Worm (Caenorhabditis elegans) whole organism, midembryonic: Measurements from ENCODE around the gene pcp-2.

ENCODE experiments used
- T22C8.4 ChIP-seq: fragments of 200-800 bp; sonication (Bioruptor generic); IDR thresholded peaks from 2 replicates; pipeline ENCODE4 v1.3.6; 2022; ENCODE audit warnings: missing genetic modification characterization, missing compliant biosample characterization
- cog-1 ChIP-seq: sonication (generic microtip); optimal IDR thresholded peaks from 2 replicates; lab custom pipeline; 2016; ENCODE audit warnings: missing genetic modification characterization, missing compliant biosample characterization
- flt-1 ChIP-seq: fragments of 200-800 bp; sonication (Bioruptor generic); IDR thresholded peaks from 2 replicates; pipeline ENCODE4 v1.3.6; 2022; ENCODE audit warnings: missing genetic modification characterization, missing compliant biosample characterization
- klf-2 ChIP-seq: fragments of 200-800 bp; sonication (Bioruptor generic); conservative IDR thresholded peaks from 2 replicates; pipeline ENCODE4 v1.3.6; 2022; ENCODE audit warnings: missing genetic modification reagents, missing genetic modification characterization, missing compliant biosample characterization
- med-1 ChIP-seq: sonication (generic microtip); optimal IDR thresholded peaks from 2 replicates; lab custom pipeline; 2017; ENCODE audit warnings: missing genetic modification characterization, mild to moderate bottlenecking, missing compliant biosample characterization, antibody characterized with exemption, missing genetic modification reagents; ENCODE audit not compliant: insufficient read depth
- ref-1 ChIP-seq: fragments of 200-800 bp; sonication (Bioruptor generic); conservative IDR thresholded peaks from 2 replicates; pipeline ENCODE4 v1.3.6; 2022; ENCODE audit warnings: missing genetic modification reagents, missing genetic modification characterization, missing compliant biosample characterization
- tab-1 ChIP-seq: fragments of 200-800 bp; sonication (Bioruptor generic); IDR thresholded peaks from 2 replicates; pipeline ENCODE4 v1.3.6; 2022; ENCODE audit warnings: missing genetic modification characterization, missing compliant biosample characterization
- ztf-23 ChIP-seq: fragments of 200-800 bp; sonication (Bioruptor generic); IDR thresholded peaks from 2 replicates; pipeline ENCODE4 v1.3.6; 2022; ENCODE audit warnings: missing genetic modification reagents, missing genetic modification characterization, missing compliant biosample characterization
- ztf-29 ChIP-seq: fragments of 200-800 bp; sonication (Bioruptor generic); IDR thresholded peaks from 2 replicates; pipeline ENCODE4 v1.3.6; 2022; ENCODE audit warnings: missing genetic modification reagents, missing genetic modification characterization, missing compliant biosample characterization

The pcp-2 gene

ce11 chrIV:9144405-9144804 lies 20.5 kb downstream of the pcp-2 start, which contains the start of gene flp-1:
Gene flp-1 (plus strand): TSS chrIV:9144705.
- no peak for TF ChIP-seq ref-1 (GFP tag; lab: Robert Waterston, UW)
- no peak for TF ChIP-seq ztf-23 (GFP tag; lab: Robert Waterston, UW)
- no peak for TF ChIP-seq cog-1 (tag; lab: Kevin White, UChicago)
- TF ChIP-seq med-1 (GFP tag; lab: Kevin White, UChicago) = no peak
- TF ChIP-seq T22C8.4 (GFP tag; lab: Robert Waterston, UW) = no peak
- TF ChIP-seq tab-1 (GFP tag; lab: Robert Waterston, UW) = no peak
- no peak for TF ChIP-seq ztf-29

- TF ChIP-seq ref-1 (GFP tag; lab: Robert Waterston, UW) (no peak), med-1 (GFP tag; lab: Kevin White, UChicago) (no peak), klf-2 (GFP tag; lab: Robert Waterston, UW) (no peak), flt-1 (no peak), tab-1 (GFP tag; lab: Robert Waterston, UW) (no peak), ztf-29 (no peak), T22C8.4 (GFP tag; lab: Robert Waterston, UW) (no peak), cog-1 (tag; lab: Kevin White, UChicago) (no peak), ztf-23 (GFP tag; lab: Robert Waterston, UW) (no peak)
These were observed 24.6 kb downstream of the pcp-2 start for ce11 chrIV:9140172-9140805.

- TF ChIP-seq med-1 (GFP tag; lab: Kevin White, UChicago) = no peak
- TF ChIP-seq ztf-23 (GFP tag; lab: Robert Waterston, UW) = no peak
- TF ChIP-seq klf-2 (GFP tag; lab: Robert Waterston, UW) = no peak
- TF ChIP-seq T22C8.4 (GFP tag; lab: Robert Waterston, UW) = no peak
- no peak for TF ChIP-seq ztf-29
- no peak for TF ChIP-seq flt-1
- no peak for TF ChIP-seq cog-1 (tag; lab: Kevin White, UChicago)
- TF ChIP-seq tab-1 (GFP tag; lab: Robert Waterston, UW) = no peak
- no peak for TF ChIP-seq ref-1 (GFP tag; lab: Robert Waterston, UW)
These were observed 29.6 kb downstream of the pcp-2 start, which contains the start of gene delm-1 for ce11 chrIV:9135377-9135776. Gene delm-1 (minus strand): TSS chrIV:9135477.

ce11 chrIV:9130605-9131004 lies 34.3 kb downstream of the pcp-2 start:
- TF ChIP-seq ztf-23 (GFP tag; lab: Robert Waterston, UW) (no peak), med-1 (GFP tag; lab: Kevin White, UChicago) (no peak), tab-1 (GFP tag; lab: Robert Waterston, UW) (no peak), ref-1 (GFP tag; lab: Robert Waterston, UW) (no peak), T22C8.4 (GFP tag; lab: Robert Waterston, UW) (no peak), ztf-29 (no peak), cog-1 (tag; lab: Kevin White, UChicago) (no peak), flt-1 (no peak), klf-2 (GFP tag; lab: Robert Waterston, UW) (no peak)

- TF ChIP-seq T22C8.4 (GFP tag; lab: Robert Waterston, UW) = no peak
- TF ChIP-seq ztf-29 = no peak
- no peak for TF ChIP-seq cog-1 (tag; lab: Kevin White, UChicago)
- no peak for TF ChIP-seq ref-1 (GFP tag; lab: Robert Waterston, UW)
- no peak for TF ChIP-seq klf-2 (GFP tag; lab: Robert Waterston, UW)
- no peak for TF ChIP-seq ztf-23 (GFP tag; lab: Robert Waterston, UW)
- no peak for TF ChIP-seq med-1 (GFP tag; lab: Kevin White, UChicago)
- no peak for TF ChIP-seq tab-1 (GFP tag; lab: Robert Waterston, UW)
- TF ChIP-seq flt-1 = no peak
These were observed 43.4 kb downstream of the pcp-2 start for ce11 chrIV:9121545-9121944.

ce11 chrIV:9120220-9120619 lies 44.7 kb downstream of the pcp-2 start:
- no peak for TF ChIP-seq ref-1 (GFP tag; lab: Robert Waterston, UW)
- no peak for TF ChIP-seq ztf-23 (GFP tag; lab: Robert Waterston, UW)
- TF ChIP-seq klf-2 (GFP tag; lab: Robert Waterston, UW) = no peak
- no peak for TF ChIP-seq ztf-29
- TF ChIP-seq cog-1 (tag; lab: Kevin White, UChicago) = no peak
- TF ChIP-seq T22C8.4 (GFP tag; lab: Robert Waterston, UW) = no peak
- TF ChIP-seq flt-1 = no peak
- TF ChIP-seq tab-1 (GFP tag; lab: Robert Waterston, UW) = no peak
- no peak for TF ChIP-seq med-1 (GFP tag; lab: Kevin White, UChicago)

- TF ChIP-seq cog-1 (tag; lab: Kevin White, UChicago) (no peak), med-1 (GFP tag; lab: Kevin White, UChicago) (no peak)
These were observed 46.1 kb downstream of the pcp-2 start, which contains the start of gene nrfl-1 for ce11 chrIV:9118792-9119191. Gene nrfl-1 (plus strand): TSS chrIV:9119092.

ce11 chrIV:9118348-9118747 lies 46.6 kb downstream of the pcp-2 start:
- TF ChIP-seq klf-2 (GFP tag; lab: Robert Waterston, UW) (no peak), T22C8.4 (GFP tag; lab: Robert Waterston, UW) (no peak), cog-1 (tag; lab: Kevin White, UChicago) (no peak), ztf-29 (no peak), flt-1 (no peak), tab-1 (GFP tag; lab: Robert Waterston, UW) (no peak)

- TF ChIP-seq T22C8.4 (GFP tag; lab: Robert Waterston, UW) (no peak), med-1 (GFP tag; lab: Kevin White, UChicago) (no peak), flt-1 (no peak), cog-1 (tag; lab: Kevin White, UChicago) (no peak)
These were observed 47.2 kb downstream of the pcp-2 start for ce11 chrIV:9117700-9118099.

ce11 chrIV:9116452-9116851 lies 48.5 kb downstream of the pcp-2 start:
- TF ChIP-seq ztf-29 (no peak), tab-1 (GFP tag; lab: Robert Waterston, UW) (no peak), klf-2 (GFP tag; lab: Robert Waterston, UW) (no peak), ztf-23 (GFP tag; lab: Robert Waterston, UW) (no peak), cog-1 (tag; lab: Kevin White, UChicago) (no peak), flt-1 (no peak), med-1 (GFP tag; lab: Kevin White, UChicago) (no peak), ref-1 (GFP tag; lab: Robert Waterston, UW) (no peak)
